Worm (Caenorhabditis elegans) whole organism, late embryonic: ENCODE measurements around the gene Y73B6BL.22.

Experiments used
- ama-1 ChIP-seq: fragments of 150-350 bp; optimal IDR thresholded peaks from 2 replicates; lab custom pipeline; 2014
- ceh-24 ChIP-seq: sonication (generic microtip); optimal IDR thresholded peaks from 2 replicates; lab custom pipeline; 2016; ENCODE audit warnings: mild to moderate bottlenecking, missing genetic modification characterization, missing compliant biosample characterization
- ceh-34 ChIP-seq: sonication (generic microtip); optimal IDR thresholded peaks from 2 replicates; lab custom pipeline; 2016; ENCODE audit warnings: mild to moderate bottlenecking, missing genetic modification characterization, missing compliant biosample characterization
- elt-4 ChIP-seq: sonication (generic microtip); optimal IDR thresholded peaks from 2 replicates; lab custom pipeline; 2016; ENCODE audit warnings: missing genetic modification characterization, missing compliant biosample characterization
- mec-3 ChIP-seq: sonication (generic microtip); optimal IDR thresholded peaks from 2 replicates; lab custom pipeline; 2016; ENCODE audit warnings: borderline replicate concordance, missing genetic modification characterization, missing compliant biosample characterization
- nhr-11 ChIP-seq: fragments of 150-350 bp; optimal IDR thresholded peaks from 2 replicates; lab custom pipeline; 2014; ENCODE audit warnings: missing biosample characterization, missing genetic modification characterization
- pqm-1 ChIP-seq: sonication (generic microtip); optimal IDR thresholded peaks from 2 replicates; lab custom pipeline; 2016; ENCODE audit warnings: missing genetic modification characterization, missing compliant biosample characterization
- ttx-3 ChIP-seq: sonication (generic microtip); optimal IDR thresholded peaks from 2 replicates; lab custom pipeline; 2016; ENCODE audit warnings: missing genetic modification reagents, missing genetic modification characterization, missing compliant biosample characterization

DNA sequence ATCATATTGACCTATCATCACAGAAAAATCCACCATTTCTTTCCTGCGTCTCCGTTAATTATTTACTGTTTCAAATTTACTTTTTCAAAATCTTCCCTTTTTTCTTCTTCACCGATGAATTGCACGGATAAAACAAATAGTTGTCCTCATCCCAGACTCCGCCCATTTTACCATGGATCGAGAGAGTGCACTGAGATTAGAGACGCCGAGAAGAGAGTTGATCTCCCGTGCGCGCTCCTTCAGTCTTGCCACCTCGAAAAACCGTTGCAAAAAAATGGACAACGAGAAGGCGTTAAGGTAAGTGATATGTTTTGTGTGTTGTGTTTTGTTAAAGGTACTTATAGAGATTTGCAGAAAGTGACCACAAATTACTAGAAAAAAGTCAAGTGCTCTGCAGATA is 21.6 kb upstream of the Y73B6BL.22 start, which contains the start of gene dlc-5:
- no peak for TF ChIP-seq ceh-24 (tag; lab: Kevin White, UChicago)
- no peak for TF ChIP-seq ttx-3 (tag; lab: Kevin White, UChicago)
- TF ChIP-seq ceh-34 (tag; lab: Kevin White, UChicago) = no peak
- TF ChIP-seq nhr-11 = no peak
- TF ChIP-seq ama-1 (lab: Kevin White, UChicago) = no peak
- TF ChIP-seq mec-3 (tag; lab: Kevin White, UChicago) = no peak
- TF ChIP-seq pqm-1 (tag; lab: Kevin White, UChicago) = no peak
- TF ChIP-seq elt-4 (tag; lab: Kevin White, UChicago) = no peak
